Worm (Caenorhabditis elegans): ENCODE data around the gene C50C3.19.
A peak's percentile ranks its signal among the peaks of the same experiment; 100 is the strongest.

Gene C50C3.19

ce11 chrIII:8191695-8192094 is 1.1 kb downstream of the C50C3.19 start, which contains the start of gene C50C3.1:
Gene C50C3.1 (plus strand): TSS chrIII:8191995.
- peak; percentile 48 for TF ChIP-seq lsl-1 (GFP tag; optimal IDR thresholded peaks at IDR 0.05)
- no peak for TF ChIP-seq lir-1 (GFP tag; conservative IDR thresholded peaks at IDR 0.05)
- peak; percentile 36; the same call in 1 of the 2 replicates for TF ChIP-seq hmg-1.2 (GFP tag; IDR thresholded peaks at IDR 0.05)

DNA sequence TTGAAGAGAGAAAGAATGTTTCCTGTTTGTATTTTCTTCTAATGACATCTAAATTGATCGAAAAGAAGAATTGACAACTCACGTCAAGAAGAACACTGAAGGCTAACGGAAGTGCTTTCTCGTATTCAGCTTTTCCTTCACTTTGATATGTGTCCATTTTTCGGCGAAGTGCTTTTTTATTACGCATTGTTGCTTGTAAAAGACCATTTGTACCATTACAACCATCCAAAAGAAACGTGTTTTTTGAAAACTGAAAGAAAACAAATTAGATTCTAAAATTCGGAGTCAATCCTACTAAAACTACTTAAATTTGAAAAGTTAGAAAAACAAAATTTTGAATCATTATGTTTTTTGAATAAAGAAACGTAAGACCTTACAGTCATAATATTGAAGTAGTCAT is 8.5 kb downstream of the C50C3.19 start:
- TF ChIP-seq somi-1 (GFP tag; optimal IDR thresholded peaks at IDR 0.05) = no peak
- no peak for TF ChIP-seq nhr-80 (tag; optimal IDR thresholded peaks at IDR 0.05)
- no peak for TF ChIP-seq lin-54 (GFP tag; optimal IDR thresholded peaks at IDR 0.05)
- no peak for TF ChIP-seq lag-1 (GFP tag; IDR thresholded peaks at IDR 0.05)
- TF ChIP-seq nhr-27 (tag; optimal IDR thresholded peaks at IDR 0.05) = no peak
- TF ChIP-seq hsf-1 (GFP tag; IDR thresholded peaks at IDR 0.05) = no peak
- TF ChIP-seq die-1 (tag; optimal IDR thresholded peaks at IDR 0.05) = no peak
- TF ChIP-seq hrde-1 (tag; optimal IDR thresholded peaks at IDR 0.05; ENCODE audit: borderline replicate concordance) = no peak
- TF ChIP-seq pbrm-1 (GFP tag; IDR thresholded peaks at IDR 0.05) = no peak

- no peak for TF ChIP-seq lsy-27 (tag; optimal IDR thresholded peaks at IDR 0.05; ENCODE audit: borderline replicate concordance, insufficient read depth)
- TF ChIP-seq atf-7 (tag; optimal IDR thresholded peaks at IDR 0.05) = no peak
- TF ChIP-seq Y53F4B.3 (GFP tag; IDR thresholded peaks at IDR 0.05) = no peak
- no peak for TF ChIP-seq gei-17 (GFP tag; optimal IDR thresholded peaks at IDR 0.05)
- no peak for TF ChIP-seq hsf-1 (GFP tag; IDR thresholded peaks at IDR 0.05)
- no peak for TF ChIP-seq madf-3 (GFP tag; IDR thresholded peaks at IDR 0.05)
- TF ChIP-seq nhr-90 (tag; optimal IDR thresholded peaks at IDR 0.05) = no peak
- no peak for TF ChIP-seq lin-40 (tag; optimal IDR thresholded peaks at IDR 0.05)
- no peak for TF ChIP-seq Y95B8A.8 (GFP tag; IDR thresholded peaks at IDR 0.05)
- TF ChIP-seq F37B4.10 (GFP tag; IDR thresholded peaks at IDR 0.05) = no peak
- no peak for TF ChIP-seq Y53G8AR.9 (GFP tag; conservative IDR thresholded peaks at IDR 0.05)
- TF ChIP-seq chd-7 (tag; optimal IDR thresholded peaks at IDR 0.05) = no peak
- TF ChIP-seq nhr-120 (GFP tag; IDR thresholded peaks at IDR 0.05) = no peak
- TF ChIP-seq nfyb-1 (GFP tag; IDR thresholded peaks at IDR 0.05) = no peak
- no peak for TF ChIP-seq ama-1 (optimal IDR thresholded peaks at IDR 0.05)
- TF ChIP-seq ama-1 (GFP tag; optimal IDR thresholded peaks at IDR 0.05) = no peak
- no peak for TF ChIP-seq F52B5.7 (tag; optimal IDR thresholded peaks at IDR 0.05)
- TF ChIP-seq Y67H2A.10 (GFP tag; conservative IDR thresholded peaks at IDR 0.05) = no peak
These were observed 10.5 kb downstream of the C50C3.19 start, which contains the start of gene unc-36 for ce11 chrIII:8201117-8201516. Gene unc-36 (minus strand): TSS chrIII:8201217.

DNA sequence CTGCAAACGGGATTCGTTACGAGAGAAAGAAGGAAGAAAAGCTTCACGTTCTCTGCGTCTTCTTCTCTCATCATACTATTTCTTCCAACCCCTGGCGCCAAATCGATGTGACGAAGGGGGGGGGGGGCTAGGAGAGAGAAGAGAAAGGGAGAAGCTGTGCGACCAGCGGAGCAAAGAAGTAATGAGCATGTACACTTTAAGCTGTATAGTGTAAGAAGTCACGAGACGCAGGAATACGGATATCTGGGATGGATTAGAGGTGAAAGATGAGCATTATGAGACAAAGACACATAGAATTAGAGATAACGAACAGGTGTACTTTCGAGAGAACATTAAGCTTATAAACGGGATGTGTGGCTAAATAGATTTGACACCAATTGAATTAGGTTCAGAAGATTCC is 11.2 kb downstream of the C50C3.19 start:
- TF ChIP-seq F10E7.11 (tag; optimal IDR thresholded peaks at IDR 0.05) (no peak), K12H6.12 (tag; optimal IDR thresholded peaks at IDR 0.05) (peak; percentile 65)

ce11 chrIII:8202754-8203153 is 12.1 kb downstream of the C50C3.19 start, which contains the start of gene snb-5:
Gene snb-5 (plus strand): TSS chrIII:8203054.
- TF ChIP-seq tbx-9 (tag; optimal IDR thresholded peaks at IDR 0.05; ENCODE audit: borderline replicate concordance) (no peak), ceh-58 (GFP tag; IDR thresholded peaks at IDR 0.05) (no peak), nhr-90 (tag; optimal IDR thresholded peaks at IDR 0.05) (no peak), atf-7 (tag; optimal IDR thresholded peaks at IDR 0.05) (no peak), nhr-27 (tag; optimal IDR thresholded peaks at IDR 0.05) (no peak), ZK185.1 (tag; optimal IDR thresholded peaks at IDR 0.05; ENCODE audit: poor library complexity, severe bottlenecking) (no peak), T07F8.4 (tag; optimal IDR thresholded peaks at IDR 0.05) (no peak), ceh-91 (GFP tag; IDR thresholded peaks at IDR 0.05) (no peak), madf-6 (GFP tag; IDR thresholded peaks at IDR 0.05) (no peak), pha-4 (tag; optimal IDR thresholded peaks at IDR 0.05) (no peak), lin-35 (GFP tag; optimal IDR thresholded peaks at IDR 0.05) (no peak), C06A6.2 (GFP tag; conservative IDR thresholded peaks at IDR 0.05) (no peak), ztf-22 (GFP tag; optimal IDR thresholded peaks at IDR 0.05) (no peak), ama-1 (optimal IDR thresholded peaks at IDR 0.05) (no peak), ama-1 (GFP tag; optimal IDR thresholded peaks at IDR 0.05) (no peak), akir-1 (GFP tag; optimal IDR thresholded peaks at IDR 0.05) (no peak), gei-17 (GFP tag; optimal IDR thresholded peaks at IDR 0.05) (no peak), unc-62 (GFP tag; optimal IDR thresholded peaks at IDR 0.05) (no peak), T26A5.8 (tag; optimal IDR thresholded peaks at IDR 0.05) (no peak)

Measured in whole organism, young adult.